Worm (Caenorhabditis elegans) whole organism, L3 larva: ENCODE measurements around the gene C01G6.3.

ENCODE experiments used
- R02D3.7 ChIP-seq: fragments of 150-350 bp; optimal IDR thresholded peaks from 2 replicates; lab custom pipeline; 2014; ENCODE audit warnings: missing biosample characterization, missing genetic modification characterization
- ZK546.5 ChIP-seq: sonication (generic microtip); optimal IDR thresholded peaks from 2 replicates; lab custom pipeline; 2017; ENCODE audit warnings: missing biosample characterization, missing genetic modification characterization
- ceh-16 ChIP-seq: sonication (generic microtip); optimal IDR thresholded peaks from 2 replicates; lab custom pipeline; 2017; ENCODE audit warnings: missing biosample characterization, missing genetic modification characterization
- ceh-28 ChIP-seq: fragments of 150-350 bp; optimal IDR thresholded peaks from 2 replicates; lab custom pipeline; 2014; ENCODE audit warnings: missing biosample characterization, missing genetic modification reagents, missing genetic modification characterization
- ceh-82 ChIP-seq: fragments of 150-350 bp; optimal IDR thresholded peaks from 2 replicates; lab custom pipeline; 2014; ENCODE audit warnings: missing biosample characterization, missing genetic modification characterization
- ceh-9 ChIP-seq: sonication (generic microtip); optimal IDR thresholded peaks from 2 replicates; lab custom pipeline; 2018; ENCODE audit warnings: missing biosample characterization, missing genetic modification characterization
- daf-12 ChIP-seq: fragments of 150-350 bp; optimal IDR thresholded peaks from 2 replicates; lab custom pipeline; 2014; ENCODE audit warnings: missing biosample characterization, missing genetic modification reagents, missing genetic modification characterization
- egl-27 ChIP-seq: sonication (generic microtip); optimal IDR thresholded peaks from 4 replicates; lab custom pipeline; 2017; ENCODE audit warnings: missing biosample characterization, missing genetic modification reagents, missing genetic modification characterization
- egl-5 ChIP-seq: fragments of 150-350 bp; optimal IDR thresholded peaks from 2 replicates; lab custom pipeline; 2017; ENCODE audit warnings: missing biosample characterization, missing genetic modification reagents, missing genetic modification characterization, inconsistent platforms
- elt-1 ChIP-seq: fragments of 150-350 bp; optimal IDR thresholded peaks from 2 replicates; lab custom pipeline; 2014; ENCODE audit warnings: missing biosample characterization, missing genetic modification characterization
- elt-2 ChIP-seq: sonication (generic microtip); optimal IDR thresholded peaks from 2 replicates; lab custom pipeline; 2016; ENCODE audit warnings: missing genetic modification reagents, mild to moderate bottlenecking, missing genetic modification characterization, missing compliant biosample characterization
- elt-3 ChIP-seq, 3 experiments: fragments of 150-350 bp in 1 of 3; sonication (generic microtip) in 2 of 3; optimal IDR thresholded peaks; 2 replicates in 2 of 3; 4 replicates in 1 of 3; lab custom pipeline; 2014 to 2017; ENCODE audit warnings: missing biosample characterization in 3 of 3, missing genetic modification characterization in 3 of 3
- fkh-2 ChIP-seq: fragments of 150-350 bp; optimal IDR thresholded peaks from 2 replicates; lab custom pipeline; 2014; ENCODE audit warnings: missing biosample characterization, missing genetic modification reagents, missing genetic modification characterization
- fos-1 ChIP-seq: fragments of 150-350 bp; optimal IDR thresholded peaks from 2 replicates; lab custom pipeline; 2014; ENCODE audit warnings: missing biosample characterization, missing genetic modification characterization
- hmg-11 ChIP-seq: sonication (generic microtip); optimal IDR thresholded peaks from 2 replicates; lab custom pipeline; 2016; ENCODE audit warnings: missing genetic modification characterization, missing compliant biosample characterization
- jun-1 ChIP-seq: fragments of 150-350 bp; optimal IDR thresholded peaks from 2 replicates; lab custom pipeline; 2014; ENCODE audit warnings: missing biosample characterization, missing genetic modification reagents, missing genetic modification characterization
- lin-15B ChIP-seq: fragments of 150-350 bp; optimal IDR thresholded peaks from 2 replicates; lab custom pipeline; 2014; ENCODE audit warnings: missing biosample characterization, missing genetic modification characterization
- mdl-1 ChIP-seq: fragments of 150-350 bp; optimal IDR thresholded peaks from 2 replicates; lab custom pipeline; 2014; ENCODE audit warnings: missing biosample characterization, missing genetic modification characterization
- mml-1 ChIP-seq: fragments of 150-350 bp; sonication (generic microtip); optimal IDR thresholded peaks from 3 replicates; lab custom pipeline; 2014; ENCODE audit warnings: missing biosample characterization, missing genetic modification characterization
- nfya-1 ChIP-seq: sonication (generic microtip); optimal IDR thresholded peaks from 2 replicates; lab custom pipeline; 2017; ENCODE audit warnings: missing genetic modification characterization, mild to moderate bottlenecking, missing compliant biosample characterization, antibody characterized with exemption, moderate library complexity; ENCODE audit not compliant: insufficient read depth
- nhr-11 ChIP-seq: fragments of 150-350 bp; optimal IDR thresholded peaks from 2 replicates; lab custom pipeline; 2014; ENCODE audit warnings: missing biosample characterization, missing genetic modification characterization
- nhr-12 ChIP-seq: fragments of 150-350 bp; optimal IDR thresholded peaks from 2 replicates; lab custom pipeline; 2014; ENCODE audit warnings: missing biosample characterization, missing genetic modification characterization
- nhr-237 ChIP-seq: fragments of 150-350 bp; optimal IDR thresholded peaks from 2 replicates; lab custom pipeline; 2014; ENCODE audit warnings: missing biosample characterization, missing genetic modification characterization
- nhr-25 ChIP-seq: sonication (generic microtip); optimal IDR thresholded peaks from 2 replicates; lab custom pipeline; 2017; ENCODE audit warnings: missing biosample characterization, missing genetic modification characterization
- nhr-28 ChIP-seq: fragments of 150-350 bp; optimal IDR thresholded peaks from 2 replicates; lab custom pipeline; 2014; ENCODE audit warnings: missing biosample characterization, missing genetic modification characterization
- nhr-67 ChIP-seq: fragments of 150-350 bp; optimal IDR thresholded peaks from 2 replicates; lab custom pipeline; 2014; ENCODE audit warnings: missing biosample characterization, missing genetic modification characterization
- nhr-76 ChIP-seq: fragments of 150-350 bp; sonication (generic microtip); optimal IDR thresholded peaks from 5 replicates; lab custom pipeline; 2014; ENCODE audit warnings: missing biosample characterization, missing genetic modification characterization
- nhr-77 ChIP-seq: fragments of 150-350 bp; optimal IDR thresholded peaks from 2 replicates; lab custom pipeline; 2014; ENCODE audit warnings: missing biosample characterization, missing genetic modification characterization
- pha-4 ChIP-seq: fragments of 150-350 bp; optimal IDR thresholded peaks from 2 replicates; lab custom pipeline; 2014; ENCODE audit warnings: missing biosample characterization, missing genetic modification reagents, missing genetic modification characterization
- pqm-1 ChIP-seq: fragments of 150-350 bp; optimal IDR thresholded peaks from 2 replicates; lab custom pipeline; 2017; ENCODE audit warnings: missing biosample characterization, missing genetic modification characterization, inconsistent platforms
- sea-2 ChIP-seq: fragments of 150-350 bp; sonication (generic microtip); optimal IDR thresholded peaks from 4 replicates; lab custom pipeline; 2014; ENCODE audit warnings: missing biosample characterization, missing genetic modification reagents, missing genetic modification characterization
- skn-1 ChIP-seq: fragments of 150-350 bp; optimal IDR thresholded peaks from 2 replicates; lab custom pipeline; 2014; ENCODE audit warnings: missing biosample characterization, missing genetic modification characterization
- tbx-2 ChIP-seq: sonication (generic microtip); optimal IDR thresholded peaks from 2 replicates; lab custom pipeline; 2016; ENCODE audit warnings: mild to moderate bottlenecking, missing genetic modification characterization, missing compliant biosample characterization
- ztf-11 ChIP-seq: fragments of 150-350 bp; optimal IDR thresholded peaks from 2 replicates; lab custom pipeline; 2014; ENCODE audit warnings: missing biosample characterization, missing genetic modification characterization
- ztf-4 ChIP-seq: fragments of 150-350 bp; optimal IDR thresholded peaks from 2 replicates; lab custom pipeline; 2014; ENCODE audit warnings: missing biosample characterization, missing genetic modification characterization

The C01G6.3 gene

DNA sequence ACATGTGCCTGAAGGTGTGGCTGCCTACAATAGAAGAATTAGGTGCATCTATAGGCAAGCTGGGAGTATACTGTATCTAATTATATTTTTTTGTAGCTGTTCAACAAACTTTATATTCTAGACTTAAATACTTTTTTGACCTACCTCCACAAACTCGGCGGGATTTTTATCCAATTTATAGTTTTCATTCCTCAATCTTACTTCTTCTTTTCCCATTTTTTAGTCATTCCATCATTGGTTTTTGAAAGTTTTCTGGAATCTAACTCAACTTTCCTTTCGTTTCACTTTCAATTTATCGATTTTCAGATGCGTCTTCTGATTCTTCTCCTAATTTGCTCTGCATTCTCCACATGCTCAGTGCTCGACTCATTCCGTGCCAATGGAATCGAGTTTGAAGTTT lies at the start of gene C01G6.3:
TSS of gene C01G6.3 (plus strand) at position 301 of the 400 bp plus-strand sequence.
- TF ChIP-seq egl-5 (tag; lab: Kevin White, UChicago) (no peak), nhr-237 (tag; lab: Kevin White, UChicago) (no peak), nhr-12 (no peak), nhr-25 (tag; lab: Kevin White, UChicago) (no peak), tbx-2 (no peak), ztf-11 (tag; lab: Kevin White, UChicago) (no peak), sea-2 (GFP tag; lab: Kevin White, UChicago) (no peak), egl-27 (tag; lab: Kevin White, UChicago) (no peak), nhr-76 (tag; lab: Kevin White, UChicago) (no peak), fkh-2 (tag; lab: Kevin White, UChicago) (no peak), mdl-1 (tag; lab: Kevin White, UChicago) (no peak), ceh-82 (no peak)

DNA sequence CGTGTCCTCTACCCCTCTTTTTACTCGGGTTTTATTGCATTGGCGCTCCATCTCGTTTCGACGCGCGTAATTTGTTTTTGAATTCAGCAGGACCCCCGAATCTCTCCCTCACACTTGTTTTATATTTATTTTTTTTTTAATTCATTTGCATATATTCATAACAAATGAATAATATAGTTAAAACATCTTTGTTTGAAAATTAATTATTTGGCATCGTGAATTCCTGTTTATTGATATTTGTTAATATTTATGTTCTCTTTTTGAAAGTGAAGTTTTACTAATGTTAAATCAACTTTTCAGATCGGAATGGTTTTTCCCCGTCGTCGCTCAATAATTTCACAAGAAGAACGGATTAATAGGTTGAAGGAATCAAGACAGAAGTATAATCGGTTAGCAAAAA lies 46.7 kb upstream of the C01G6.3 start, which contains the start of gene ZK1067.3:
TSS of gene ZK1067.3 (plus strand) at position 301 of the 400 bp plus-strand sequence.
- TF ChIP-seq egl-27 (tag; lab: Kevin White, UChicago) (no peak), elt-1 (tag; lab: Kevin White, UChicago) (no peak), ceh-16 (tag; lab: Kevin White, UChicago) (no peak), ZK546.5 (tag; lab: Kevin White, UChicago) (no peak), nhr-11 (no peak), nhr-76 (tag; lab: Kevin White, UChicago) (no peak), ceh-28 (tag; lab: Kevin White, UChicago) (no peak), ceh-9 (tag; lab: Kevin White, UChicago) (no peak), nhr-77 (tag; lab: Kevin White, UChicago) (no peak), nhr-67 (tag; lab: Kevin White, UChicago) (no peak), nhr-28 (tag; lab: Kevin White, UChicago) (no peak), mml-1 (no peak), tbx-2 (no peak), ceh-82 (no peak), jun-1 (no peak), lin-15B (tag; lab: Kevin White, UChicago) (no peak), fos-1 (no peak)

DNA sequence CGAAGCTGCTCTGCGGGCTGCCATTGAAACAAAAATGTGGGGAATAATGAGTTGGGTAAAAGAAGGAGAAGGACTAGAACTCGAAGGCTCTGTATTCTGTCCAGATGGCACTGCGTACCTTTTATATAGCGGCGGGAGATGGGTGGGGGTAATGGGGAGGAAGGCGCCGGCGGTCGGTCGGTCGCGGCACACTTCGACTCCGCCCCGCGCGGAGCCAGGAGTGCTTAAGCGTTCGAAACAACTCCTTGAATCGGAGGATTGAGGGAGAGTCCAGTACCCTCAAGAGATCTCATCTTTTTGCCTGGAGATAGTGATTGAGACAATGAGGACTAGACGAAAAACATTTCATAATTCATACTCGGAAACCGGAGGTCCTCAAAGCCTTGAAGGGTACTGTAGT lies 42.6 kb upstream of the C01G6.3 start, which contains the start of gene abu-14:
TSS of gene abu-14 (minus strand) at position 81 of the 400 bp plus-strand sequence.
- TF ChIP-seq nhr-67 (tag; lab: Kevin White, UChicago) = no peak
- no peak for TF ChIP-seq tbx-2
- no peak for TF ChIP-seq elt-1 (tag; lab: Kevin White, UChicago)
- TF ChIP-seq nhr-28 (tag; lab: Kevin White, UChicago) = no peak
- no peak for TF ChIP-seq ztf-11 (tag; lab: Kevin White, UChicago)
- no peak for TF ChIP-seq pha-4 (tag; lab: Kevin White, UChicago)
- TF ChIP-seq ZK546.5 (tag; lab: Kevin White, UChicago) = no peak
- no peak for TF ChIP-seq nhr-25 (tag; lab: Kevin White, UChicago)
- no peak for TF ChIP-seq nfya-1 (tag; lab: Kevin White, UChicago)
- TF ChIP-seq jun-1 = no peak

DNA sequence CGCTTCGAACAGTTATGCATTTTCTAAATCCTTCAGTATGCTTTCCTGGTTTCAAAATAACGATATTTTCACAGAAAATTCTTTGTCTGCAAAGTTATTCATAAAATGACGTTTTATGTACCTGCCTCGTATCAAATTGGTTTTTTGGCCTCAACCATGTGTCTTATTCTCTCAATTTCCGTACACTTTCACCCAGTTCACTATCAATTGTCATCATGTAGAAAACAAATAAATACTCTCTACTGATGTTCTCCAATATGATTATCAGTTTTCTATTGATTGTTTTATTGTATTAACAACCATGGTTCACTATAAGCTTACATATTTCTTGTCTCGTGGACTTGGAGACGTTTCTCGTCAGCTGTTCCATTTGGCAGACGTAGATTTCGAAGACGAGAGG lies 38.4 kb upstream of the C01G6.3 start, which contains the start of gene gst-13:
TSS of gene gst-13 (plus strand) at position 218 of the 400 bp plus-strand sequence.
- TF ChIP-seq ceh-9 (tag; lab: Kevin White, UChicago) = no peak
- TF ChIP-seq nfya-1 (tag; lab: Kevin White, UChicago) = no peak
- TF ChIP-seq ztf-4 = no peak
- no peak for TF ChIP-seq nhr-11
- TF ChIP-seq lin-15B (tag; lab: Kevin White, UChicago) = no peak
- no peak for TF ChIP-seq ceh-82
- no peak for TF ChIP-seq fos-1
- peak; percentile 1 for TF ChIP-seq ceh-28 (tag; lab: Kevin White, UChicago)
- no peak for TF ChIP-seq ZK546.5 (tag; lab: Kevin White, UChicago)
- TF ChIP-seq R02D3.7 (tag; lab: Kevin White, UChicago) = no peak
- peak; percentile 86 for TF ChIP-seq elt-2
- no peak for TF ChIP-seq mdl-1 (tag; lab: Kevin White, UChicago)
- peak; percentile 82 for TF ChIP-seq skn-1 (tag; lab: Kevin White, UChicago)
- peak; percentile 96 for TF ChIP-seq pqm-1 (tag; lab: Kevin White, UChicago)
- peak; percentile 64 for TF ChIP-seq pha-4 (tag; lab: Kevin White, UChicago)
- no peak for TF ChIP-seq nhr-28 (tag; lab: Kevin White, UChicago)
- TF ChIP-seq ztf-11 (tag; lab: Kevin White, UChicago) = no peak
- no peak for TF ChIP-seq nhr-25 (tag; lab: Kevin White, UChicago)
- no peak for TF ChIP-seq elt-3 (tag; optimal IDR thresholded peaks at IDR 0.05; lab: Kevin White, UChicago)
- no peak for TF ChIP-seq daf-12 (tag; lab: Kevin White, UChicago)
- no peak for TF ChIP-seq egl-5 (tag; lab: Kevin White, UChicago)
- TF ChIP-seq hmg-11 (tag; lab: Kevin White, UChicago) = no peak
